Worm (Caenorhabditis elegans) whole organism, dauer: ENCODE data around the gene F47B10.4.

ENCODE experiments used
- unc-62 ChIP-seq: sonication (generic microtip); optimal IDR thresholded peaks from 2 replicates; lab custom pipeline; 2017; ENCODE audit warnings: missing biosample characterization, missing genetic modification reagents, missing genetic modification characterization

The F47B10.4 gene

ce11 chrX:10890965-10891364 is at the start of gene F47B10.4:
F47B10.4 (plus strand) TSS chrX:10891265.
- no peak for TF ChIP-seq unc-62 (GFP tag; lab: Kevin White, UChicago)

- TF ChIP-seq unc-62 (GFP tag; lab: Kevin White, UChicago), result no peak
These were observed 46.9 kb upstream of the F47B10.4 start for ce11 chrX:10844137-10844536.

- TF ChIP-seq unc-62 (GFP tag; lab: Kevin White, UChicago), result no peak
These were observed 46.3 kb upstream of the F47B10.4 start, which contains the start of gene C05A9.2 for ce11 chrX:10844602-10845354. C05A9.2 (minus strand) TSS chrX:10844674.

- TF ChIP-seq unc-62 (GFP tag; lab: Kevin White, UChicago), result no peak
These were observed 44.2 kb upstream of the F47B10.4 start for ce11 chrX:10846898-10847297.

- no peak for TF ChIP-seq unc-62 (GFP tag; lab: Kevin White, UChicago)
These were observed 39.9 kb upstream of the F47B10.4 start for ce11 chrX:10851202-10851601.

- TF ChIP-seq unc-62 (GFP tag; lab: Kevin White, UChicago), result no peak
These were observed 39.3 kb upstream of the F47B10.4 start for ce11 chrX:10851735-10852134.

ce11 chrX:10853271-10853670 is 37.8 kb upstream of the F47B10.4 start:
- no peak for TF ChIP-seq unc-62 (GFP tag; lab: Kevin White, UChicago)

- no peak for TF ChIP-seq unc-62 (GFP tag; lab: Kevin White, UChicago)
These were observed 31.9 kb upstream of the F47B10.4 start, which contains the start of gene pgp-5 for ce11 chrX:10859211-10859610. pgp-5 (minus strand) TSS chrX:10859297.

- no peak for TF ChIP-seq unc-62 (GFP tag; lab: Kevin White, UChicago)
These were observed 31.4 kb upstream of the F47B10.4 start for ce11 chrX:10859622-10860021.

ce11 chrX:10861673-10862072 is 29.4 kb upstream of the F47B10.4 start:
- no peak for TF ChIP-seq unc-62 (GFP tag; lab: Kevin White, UChicago)

ce11 chrX:10862582-10862981 is 28.5 kb upstream of the F47B10.4 start:
- no peak for TF ChIP-seq unc-62 (GFP tag; lab: Kevin White, UChicago)

- no peak for TF ChIP-seq unc-62 (GFP tag; lab: Kevin White, UChicago)
These were observed 26.7 kb upstream of the F47B10.4 start, which contains the start of gene pgp-8 for ce11 chrX:10864322-10864721. pgp-8 (minus strand) TSS chrX:10864422.

- TF ChIP-seq unc-62 (GFP tag; lab: Kevin White, UChicago), result no peak
These were observed 20.9 kb upstream of the F47B10.4 start, which contains the start of gene pgp-7 for ce11 chrX:10870137-10870536. pgp-7 (minus strand) TSS chrX:10870237.

- no peak for TF ChIP-seq unc-62 (GFP tag; lab: Kevin White, UChicago)
These were observed 13.8 kb upstream of the F47B10.4 start, which contains the start of gene pgp-6 for ce11 chrX:10877138-10877743. pgp-6 (minus strand) TSS chrX:10877425.

ce11 chrX:10880509-10880908 is 10.6 kb upstream of the F47B10.4 start, which contains the start of gene T21E8.4:
T21E8.4 (plus strand) TSS chrX:10880809.
- TF ChIP-seq unc-62 (GFP tag; lab: Kevin White, UChicago), result no peak

ce11 chrX:10881984-10882383 is 9.1 kb upstream of the F47B10.4 start, which contains the start of gene T21E8.6:
T21E8.6 (plus strand) TSS chrX:10882284.
- TF ChIP-seq unc-62 (GFP tag; lab: Kevin White, UChicago), result no peak
